Worm (Caenorhabditis elegans) whole organism, L2 larva: Measurements from ENCODE around the gene ZK742.6.

Source experiments
- F13H6.1 ChIP-seq: sonication (generic microtip); optimal IDR thresholded peaks from 2 replicates; lab custom pipeline; 2016; ENCODE audit warnings: missing genetic modification characterization, missing compliant biosample characterization
- R02D3.7 ChIP-seq: fragments of 150-350 bp; optimal IDR thresholded peaks from 2 replicates; lab custom pipeline; 2014; ENCODE audit warnings: missing biosample characterization, missing genetic modification characterization
- Y55F3AM.14 ChIP-seq: fragments of 200-800 bp; sonication (Bioruptor generic); optimal IDR thresholded peaks from 2 replicates; lab custom pipeline; 2018; ENCODE audit warnings: mild to moderate bottlenecking, missing genetic modification characterization, missing compliant biosample characterization
- aly-2 ChIP-seq: fragments of 150-350 bp; optimal IDR thresholded peaks from 2 replicates; lab custom pipeline; 2014; ENCODE audit warnings: missing biosample characterization, missing genetic modification characterization
- ama-1 ChIP-seq: fragments of 150-350 bp; optimal IDR thresholded peaks from 2 replicates; lab custom pipeline; 2018; ENCODE audit warnings: inconsistent platforms
- blmp-1 ChIP-seq: sonication (generic microtip); optimal IDR thresholded peaks from 2 replicates; lab custom pipeline; 2017; ENCODE audit warnings: missing genetic modification characterization, mild to moderate bottlenecking, missing compliant biosample characterization, antibody characterized with exemption, moderate library complexity; ENCODE audit not compliant: insufficient read depth
- ceh-82 ChIP-seq: fragments of 150-350 bp; optimal IDR thresholded peaks from 2 replicates; lab custom pipeline; 2014; ENCODE audit warnings: missing biosample characterization, missing genetic modification characterization
- dmd-4 ChIP-seq: sonication (generic microtip); optimal IDR thresholded peaks from 2 replicates; lab custom pipeline; 2017; ENCODE audit warnings: missing biosample characterization, missing genetic modification characterization
- elt-1 ChIP-seq: fragments of 150-350 bp; optimal IDR thresholded peaks from 2 replicates; lab custom pipeline; 2014; ENCODE audit warnings: missing biosample characterization, missing genetic modification characterization
- elt-3 ChIP-seq: sonication (generic microtip); optimal IDR thresholded peaks from 2 replicates; lab custom pipeline; 2017; ENCODE audit warnings: missing biosample characterization, missing genetic modification characterization
- fos-1 ChIP-seq: fragments of 150-350 bp; optimal IDR thresholded peaks from 2 replicates; lab custom pipeline; 2014; ENCODE audit warnings: missing biosample characterization, missing genetic modification characterization
- gmeb-1 ChIP-seq: fragments of 150-350 bp; optimal IDR thresholded peaks from 2 replicates; lab custom pipeline; 2014; ENCODE audit warnings: missing biosample characterization, missing genetic modification characterization
- lin-11 ChIP-seq: fragments of 150-350 bp; sonication (generic microtip); optimal IDR thresholded peaks from 2 replicates; lab custom pipeline; 2014; ENCODE audit warnings: missing biosample characterization, missing genetic modification characterization, inconsistent platforms, mixed read lengths
- lin-13 ChIP-seq: fragments of 150-350 bp; optimal IDR thresholded peaks from 2 replicates; lab custom pipeline; 2014; ENCODE audit warnings: missing biosample characterization, missing genetic modification reagents, missing genetic modification characterization
- lin-39 ChIP-seq: fragments of 150-350 bp; optimal IDR thresholded peaks from 2 replicates; lab custom pipeline; 2014; ENCODE audit warnings: missing biosample characterization, missing genetic modification reagents, missing genetic modification characterization
- mdl-1 ChIP-seq, 2 experiments: fragments of 150-350 bp in 1 of 2; sonication (generic microtip) in 1 of 2; optimal IDR thresholded peaks; 2 replicates each; lab custom pipeline; 2017; ENCODE audit warnings: missing biosample characterization in 2 of 2, missing genetic modification characterization in 2 of 2
- nhr-10 ChIP-seq: sonication (generic microtip); optimal IDR thresholded peaks from 2 replicates; lab custom pipeline; 2017; ENCODE audit warnings: missing biosample characterization, missing genetic modification characterization
- nhr-129 ChIP-seq: fragments of 150-350 bp; optimal IDR thresholded peaks from 2 replicates; lab custom pipeline; 2014; ENCODE audit warnings: missing biosample characterization, missing genetic modification characterization
- nhr-21 ChIP-seq: fragments of 150-350 bp; optimal IDR thresholded peaks from 2 replicates; lab custom pipeline; 2014; ENCODE audit warnings: missing biosample characterization, missing genetic modification characterization
- nhr-23 ChIP-seq: fragments of 150-350 bp; optimal IDR thresholded peaks from 2 replicates; lab custom pipeline; 2014; ENCODE audit warnings: missing biosample characterization, missing genetic modification reagents, missing genetic modification characterization
- nhr-237 ChIP-seq: fragments of 150-350 bp; optimal IDR thresholded peaks from 2 replicates; lab custom pipeline; 2014; ENCODE audit warnings: missing biosample characterization, missing genetic modification characterization
- nhr-6 ChIP-seq: fragments of 150-350 bp; optimal IDR thresholded peaks from 2 replicates; lab custom pipeline; 2014; ENCODE audit warnings: missing biosample characterization, missing genetic modification characterization
- nhr-77 ChIP-seq: fragments of 150-350 bp; optimal IDR thresholded peaks from 2 replicates; lab custom pipeline; 2014; ENCODE audit warnings: missing biosample characterization, missing genetic modification characterization
- peb-1 ChIP-seq: fragments of 150-350 bp; optimal IDR thresholded peaks from 2 replicates; lab custom pipeline; 2014; ENCODE audit warnings: missing biosample characterization, missing genetic modification characterization
- sem-4 ChIP-seq: fragments of 150-350 bp; optimal IDR thresholded peaks from 2 replicates; lab custom pipeline; 2014; ENCODE audit warnings: missing biosample characterization, missing genetic modification reagents, missing genetic modification characterization
- skn-1 ChIP-seq: sonication (generic microtip); optimal IDR thresholded peaks from 2 replicates; lab custom pipeline; 2017; ENCODE audit warnings: missing biosample characterization, missing genetic modification characterization
- sma-3 ChIP-seq: sonication (generic microtip); optimal IDR thresholded peaks from 2 replicates; lab custom pipeline; 2016; ENCODE audit warnings: missing genetic modification reagents, missing genetic modification characterization, missing compliant biosample characterization
- sma-9 ChIP-seq, 2 experiments: fragments of 150-350 bp in 1 of 2; sonication (generic microtip) in 1 of 2; optimal IDR thresholded peaks; 2 replicates each; lab custom pipeline; 2014 to 2016; ENCODE audit warnings: missing genetic modification characterization in 2 of 2, mild to moderate bottlenecking in 1 of 2, missing biosample characterization in 1 of 2, missing compliant biosample characterization in 1 of 2, missing genetic modification reagents in 1 of 2, moderate library complexity in 1 of 2
- unc-55 ChIP-seq: fragments of 150-350 bp; sonication (generic microtip); optimal IDR thresholded peaks from 3 replicates; lab custom pipeline; 2014; ENCODE audit warnings: missing biosample characterization, missing genetic modification reagents, missing genetic modification characterization
- unc-62 ChIP-seq: fragments of 150-350 bp; optimal IDR thresholded peaks from 2 replicates; lab custom pipeline; 2014; ENCODE audit warnings: missing biosample characterization, missing genetic modification reagents, missing genetic modification characterization
- ztf-1 ChIP-seq: fragments of 200-800 bp; sonication (Bioruptor generic); conservative IDR thresholded peaks from 2 replicates; pipeline ENCODE4 v1.3.6; 2022; ENCODE audit warnings: missing genetic modification characterization, missing compliant biosample characterization
- ztf-11 ChIP-seq: sonication (generic microtip); optimal IDR thresholded peaks from 2 replicates; lab custom pipeline; 2017; ENCODE audit warnings: missing biosample characterization, missing genetic modification characterization
- ztf-4 ChIP-seq: fragments of 150-350 bp; optimal IDR thresholded peaks from 2 replicates; lab custom pipeline; 2014; ENCODE audit warnings: missing biosample characterization, missing genetic modification characterization

Gene ZK742.6

ce11 chrV:7798079-7798478, 16.7 kb downstream of the ZK742.6 start, which contains the start of gene ZK742.7:
Gene ZK742.7 (plus strand): TSS chrV:7798379.
- TF ChIP-seq nhr-6 (tag; lab: Kevin White, UChicago) (no peak), peb-1 (no peak), elt-1 (no peak), sma-3 (GFP tag; lab: Kevin White, UChicago) (no peak), elt-3 (tag; lab: Kevin White, UChicago) (no peak), sem-4 (tag; lab: Kevin White, UChicago) (no peak), nhr-21 (tag; lab: Kevin White, UChicago) (no peak), nhr-77 (tag; lab: Kevin White, UChicago) (no peak), lin-39 (tag; lab: Kevin White, UChicago) (no peak), F13H6.1 (no peak), R02D3.7 (tag; lab: Kevin White, UChicago) (no peak), dmd-4 (tag; lab: Kevin White, UChicago) (no peak), nhr-23 (tag; lab: Kevin White, UChicago) (no peak), ztf-4 (no peak), lin-11 (tag; lab: Kevin White, UChicago) (no peak), skn-1 (no peak), nhr-10 (no peak)

ce11 chrV:7793067-7793466, 21.7 kb downstream of the ZK742.6 start, which contains the start of gene flp-21:
Gene flp-21 (plus strand): TSS chrV:7793367.
- TF ChIP-seq nhr-237 (tag; lab: Kevin White, UChicago) (no peak), skn-1 (no peak), blmp-1 (no peak), lin-13 (GFP tag; lab: Kevin White, UChicago) (no peak), lin-11 (tag; lab: Kevin White, UChicago) (no peak), dmd-4 (tag; lab: Kevin White, UChicago) (no peak), fos-1 (tag; lab: Kevin White, UChicago) (no peak), nhr-6 (tag; lab: Kevin White, UChicago) (no peak)

ce11 chrV:7786639-7787038, 28.1 kb downstream of the ZK742.6 start:
- TF ChIP-seq fos-1 (tag; lab: Kevin White, UChicago) (peak; percentile 82), nhr-129 (tag; lab: Kevin White, UChicago) (no peak), unc-55 (GFP tag; lab: Kevin White, UChicago) (no peak), lin-11 (tag; lab: Kevin White, UChicago) (no peak), unc-62 (GFP tag; lab: Kevin White, UChicago) (no peak), sma-9 (GFP tag; optimal IDR thresholded peaks at IDR 0.05; lab: Kevin White, UChicago) (peak; percentile 4), sma-9 (tag; optimal IDR thresholded peaks at IDR 0.05; lab: Kevin White, UChicago) (no peak)

- TF ChIP-seq ztf-1 (no peak), unc-55 (GFP tag; lab: Kevin White, UChicago) (no peak), mdl-1 (tag; optimal IDR thresholded peaks at IDR 0.05; lab: Kevin White, UChicago) (no peak), lin-39 (tag; lab: Kevin White, UChicago) (no peak), nhr-237 (tag; lab: Kevin White, UChicago) (no peak), dmd-4 (tag; lab: Kevin White, UChicago) (no peak), gmeb-1 (tag; lab: Kevin White, UChicago) (no peak), ceh-82 (tag; lab: Kevin White, UChicago) (no peak), ama-1 (lab: Kevin White, UChicago) (no peak), Y55F3AM.14 (GFP tag; lab: Kevin White, UChicago) (no peak)
Observed at ce11 chrV:7785885-7786284, 28.9 kb downstream of the ZK742.6 start.

- no peak for TF ChIP-seq sem-4 (tag; lab: Kevin White, UChicago)
- no peak for TF ChIP-seq skn-1
- TF ChIP-seq nhr-77 (tag; lab: Kevin White, UChicago): no peak
- TF ChIP-seq ztf-11 (tag; lab: Kevin White, UChicago): no peak
- TF ChIP-seq fos-1 (tag; lab: Kevin White, UChicago): no peak
- TF ChIP-seq aly-2 (tag; lab: Kevin White, UChicago): no peak
- TF ChIP-seq lin-13 (GFP tag; lab: Kevin White, UChicago): no peak
- TF ChIP-seq ztf-1: no peak
- TF ChIP-seq, all 48 proteins: peak for 0
Observed at ce11 chrV:7785117-7785516, 29.6 kb downstream of the ZK742.6 start, which contains the start of gene C26F1.1. Gene C26F1.1 (plus strand): TSS chrV:7785417.
